Worm (Caenorhabditis elegans): Measurements from ENCODE around the gene C07E3.9.

DNA sequence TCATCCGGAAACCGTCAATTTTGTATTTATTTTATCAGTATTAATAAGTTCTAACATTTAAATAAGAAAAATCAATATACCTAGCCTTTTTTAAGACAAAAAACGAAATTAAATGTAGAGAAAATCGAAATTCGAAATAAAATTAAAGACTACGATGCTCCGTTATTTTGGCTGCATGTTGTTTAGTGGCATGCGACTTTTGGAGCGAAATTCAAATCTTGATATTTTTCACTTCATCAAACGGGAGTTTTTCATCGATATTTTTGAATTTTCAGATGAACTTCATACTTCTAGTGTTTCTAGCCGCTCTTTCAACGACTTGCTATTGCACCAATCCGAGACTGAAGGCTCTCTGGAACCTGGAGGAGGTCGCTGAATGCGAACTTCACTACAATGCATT, at the start of gene C07E3.9:
- TF ChIP-seq efl-1 (GFP tag; optimal IDR thresholded peaks at IDR 0.05) (peak; percentile 53), ets-4 (GFP tag; optimal IDR thresholded peaks at IDR 0.05) (no peak), hsf-1 (GFP tag; IDR thresholded peaks at IDR 0.05) (no peak), snpc-4 (GFP tag; optimal IDR thresholded peaks at IDR 0.05) (no peak), snpc-4 (tag; optimal IDR thresholded peaks at IDR 0.05) (no peak), lir-1 (GFP tag; conservative IDR thresholded peaks at IDR 0.05) (no peak), sptf-2 (GFP tag; optimal IDR thresholded peaks at IDR 0.05) (no peak), snpc-3.4 (tag; optimal IDR thresholded peaks at IDR 0.05) (no peak), atf-7 (tag; optimal IDR thresholded peaks at IDR 0.05) (no peak), gei-17 (GFP tag; optimal IDR thresholded peaks at IDR 0.05) (no peak), nhr-80 (tag; optimal IDR thresholded peaks at IDR 0.05) (no peak)
